Fruit fly (Drosophila melanogaster) Kc167 (cell line): ENCODE data around the gene CG9029.

ENCODE experiments used
- Myc ChIP-seq: fragments of >200 bp; optimal IDR thresholded peaks from 2 replicates; lab custom pipeline; 2017; ENCODE audit warnings: missing external identifiers
- Sin3A ChIP-seq: fragments of >200 bp; optimal IDR thresholded peaks from 2 replicates; lab custom pipeline; 2018; ENCODE audit warnings: missing external identifiers
- h ChIP-seq: fragments of >200 bp; optimal IDR thresholded peaks from 3 replicates; lab custom pipeline; 2018; ENCODE audit warnings: missing external identifiers
- insv ChIP-seq: fragments of >200 bp; optimal IDR thresholded peaks from 3 replicates; lab custom pipeline; 2018; ENCODE audit warnings: missing external identifiers
- psq ChIP-seq: fragments of >200 bp; optimal IDR thresholded peaks from 2 replicates; lab custom pipeline; 2017; ENCODE audit warnings: missing external identifiers
- ttk ChIP-seq: sonication (Bioruptor generic); optimal IDR thresholded peaks from 2 replicates; lab custom pipeline; 2017; ENCODE audit warnings: missing external identifiers

DNA sequence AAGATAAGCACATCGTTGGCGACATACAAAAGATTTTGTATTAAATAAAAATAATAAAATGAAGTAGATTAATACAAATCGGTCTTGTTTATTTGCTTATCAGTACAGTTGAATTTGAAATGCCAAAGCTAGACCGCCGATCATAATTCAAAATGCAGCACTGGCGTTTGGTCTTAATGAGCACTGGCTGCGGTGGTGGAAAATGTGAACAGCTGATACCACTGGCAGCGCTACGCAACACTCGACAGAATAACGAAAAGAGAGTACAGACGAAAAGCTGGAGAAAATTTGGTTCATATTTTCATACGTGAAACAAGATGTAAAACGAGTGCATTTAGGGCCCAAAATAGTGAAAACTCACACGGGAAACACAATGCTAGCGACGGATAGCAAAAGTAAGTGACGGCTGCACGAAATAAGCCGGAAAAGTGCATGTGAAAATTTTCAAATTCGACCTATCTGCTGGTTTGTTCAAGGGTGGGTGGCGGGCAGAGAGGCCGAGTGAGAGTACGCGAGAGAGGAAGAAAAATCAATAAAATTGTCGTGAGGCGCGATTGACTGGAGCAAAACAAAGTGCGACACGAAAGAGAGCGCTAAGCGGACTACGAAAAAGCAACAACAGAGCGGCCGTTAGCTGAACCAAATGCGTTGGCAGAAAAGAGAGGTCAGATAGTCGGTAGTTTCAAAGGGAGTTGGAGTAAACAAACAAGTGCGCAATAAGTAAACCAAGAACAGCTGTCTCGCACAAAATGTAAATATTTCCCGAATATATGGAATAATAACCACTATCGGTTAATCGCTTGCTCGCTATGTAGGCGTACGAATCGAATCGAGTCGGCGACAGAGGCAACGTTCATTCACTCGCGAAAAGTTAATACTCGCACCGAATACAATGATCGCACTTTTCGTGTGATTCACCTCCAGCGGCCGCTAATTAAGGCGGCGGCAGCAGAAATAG, 21.4 kb downstream of the CG9029 start, which contains the start of gene bchs:
- no peak for TF ChIP-seq ttk (lab: Kevin White, UChicago)
- TF ChIP-seq Sin3A (lab: Kevin White, UChicago): no peak
- TF ChIP-seq h (lab: Kevin White, UChicago): no peak
- no peak for TF ChIP-seq psq (lab: Kevin White, UChicago)
- no peak for TF ChIP-seq Myc (lab: Kevin White, UChicago)
- no peak for TF ChIP-seq insv (lab: Kevin White, UChicago)
